Fruit fly (Drosophila melanogaster): ENCODE results near the gene MED20.

MED20 gene

dm6 chr2L:8042645-8043281, 29.9 kb downstream of the MED20 start, which contains the start of gene RpL36A (continued):
- TF ChIP-seq Usf (GFP tag; optimal IDR thresholded peaks at IDR 0.05) = peak; percentile 21
- TF ChIP-seq zen2 (GFP tag; IDR thresholded peaks at IDR 0.05; ENCODE audit: partially characterized antibody) = peak; percentile 72
- TF ChIP-seq NC2β (GFP tag; optimal IDR thresholded peaks at IDR 0.05) = peak; percentile 98
- TF ChIP-seq YL-1 (GFP tag; optimal IDR thresholded peaks at IDR 0.05) = peak; percentile 91
- peak; percentile 20 for TF ChIP-seq Dad (GFP tag; optimal IDR thresholded peaks at IDR 0.05)
- peak; percentile 47 for TF ChIP-seq nmo (GFP tag; optimal IDR thresholded peaks at IDR 0.05)
- TF ChIP-seq C15 (GFP tag; IDR thresholded peaks at IDR 0.05) = 0 out of 3 replicates have a peak, but pooled peaks have one; percentile 11
- no peak for TF ChIP-seq Trl (optimal IDR thresholded peaks at IDR 0.05)
- peak; percentile 27 for TF ChIP-seq Trl (GFP tag; optimal IDR thresholded peaks at IDR 0.05)
- TF ChIP-seq CG12744 (GFP tag; optimal IDR thresholded peaks at IDR 0.05) = peak; percentile 46
- TF ChIP-seq CG15696 (tag; optimal IDR thresholded peaks at IDR 0.05) = no peak
- no peak for TF ChIP-seq CG7556 (GFP tag; optimal IDR thresholded peaks at IDR 0.05)
- peak; percentile 86 for TF ChIP-seq CG30020 (tag; optimal IDR thresholded peaks at IDR 0.05)
- TF ChIP-seq eyg (GFP tag; optimal IDR thresholded peaks at IDR 0.05) = peak; percentile 49
- TF ChIP-seq Deaf1 (tag; optimal IDR thresholded peaks at IDR 0.05) = no peak
- no peak for TF ChIP-seq lov (optimal IDR thresholded peaks at IDR 0.05)
- TF ChIP-seq lov (GFP tag; IDR thresholded peaks at IDR 0.05) = peak; percentile 76; the same call in 2 of the 3 replicates
- peak; percentile 58 for TF ChIP-seq bcd (GFP tag; optimal IDR thresholded peaks at IDR 0.05)
- peak; percentile 91 for TF ChIP-seq CG7963 (GFP tag; IDR thresholded peaks at IDR 0.05; ENCODE audit: partially characterized antibody)
- TF ChIP-seq CG15601 (tag; optimal IDR thresholded peaks at IDR 0.05) = peak; percentile 54
- TF ChIP-seq unc-4 (GFP tag; IDR thresholded peaks at IDR 0.05; ENCODE audit: partially characterized antibody) = peak; percentile 73
- no peak for TF ChIP-seq CG18262 (tag; optimal IDR thresholded peaks at IDR 0.05)
- TF ChIP-seq HLH4C (GFP tag; IDR thresholded peaks at IDR 0.05; ENCODE audit: partially characterized antibody) = peak; percentile 54
- peak; percentile 34 for TF ChIP-seq pb (GFP tag; optimal IDR thresholded peaks at IDR 0.05)
- no peak for TF ChIP-seq odd (GFP tag; optimal IDR thresholded peaks at IDR 0.05)
- peak; percentile 27 for TF ChIP-seq ac (GFP tag; optimal IDR thresholded peaks at IDR 0.05)
- peak; percentile 69 for TF ChIP-seq fd64A (GFP tag; optimal IDR thresholded peaks at IDR 0.05)
- TF ChIP-seq Mad (GFP tag; optimal IDR thresholded peaks at IDR 0.05) = no peak
- peak; percentile 20; the same call in 1 of the 2 replicates for TF ChIP-seq CG31224 (GFP tag; IDR thresholded peaks at IDR 0.05)
- peak; percentile 50; the same call in 1 of the 2 replicates for TF ChIP-seq seq (GFP tag; IDR thresholded peaks at IDR 0.05)
- TF ChIP-seq Myb (GFP tag; optimal IDR thresholded peaks at IDR 0.05) = no peak
- TF ChIP-seq sens (GFP tag) = peak; percentile 82
- TF ChIP-seq btn (GFP tag; optimal IDR thresholded peaks at IDR 0.05) = no peak
- TF ChIP-seq E2f1 (GFP tag; IDR thresholded peaks at IDR 0.05) = peak; percentile 13; the same call in 1 of the 2 replicates
- TF ChIP-seq mirr (GFP tag; optimal IDR thresholded peaks at IDR 0.05) = peak; percentile 79
- TF ChIP-seq CG4328 (GFP tag; optimal IDR thresholded peaks at IDR 0.05) = peak; percentile 55
- peak; percentile 30 for TF ChIP-seq CG8388 (GFP tag; optimal IDR thresholded peaks at IDR 0.05)
- no peak for TF ChIP-seq CG8290 (GFP tag; optimal IDR thresholded peaks at IDR 0.05)
- no peak for TF ChIP-seq CG8290 (tag; optimal IDR thresholded peaks at IDR 0.05)
- TF ChIP-seq vvl (GFP tag; IDR thresholded peaks at IDR 0.05) = peak; percentile 74
- TF ChIP-seq Xrp1 (GFP tag; IDR thresholded peaks at IDR 0.05) = peak; percentile 12; the same call in 1 of the 2 replicates
- peak; percentile 84 for TF ChIP-seq CrebB (tag; optimal IDR thresholded peaks at IDR 0.05)
- peak; percentile 75 for TF ChIP-seq CG2129 (GFP tag; IDR thresholded peaks at IDR 0.05; ENCODE audit: partially characterized antibody)
- TF ChIP-seq fd102C (GFP tag; optimal IDR thresholded peaks at IDR 0.05) = no peak
- peak; percentile 24; the same call in 1 of the 2 replicates for TF ChIP-seq MBD-R2 (GFP tag; IDR thresholded peaks at IDR 0.05)
- TF ChIP-seq dmrt11E (tag; optimal IDR thresholded peaks at IDR 0.05) = peak; percentile 35
- TF ChIP-seq Camta (GFP tag; optimal IDR thresholded peaks at IDR 0.05) = peak; percentile 43
- TF ChIP-seq CG8089 (GFP tag; optimal IDR thresholded peaks at IDR 0.05) = peak; percentile 44
- peak; percentile 94 for TF ChIP-seq Opbp (GFP tag; IDR thresholded peaks at IDR 0.05; ENCODE audit: partially characterized antibody)
- TF ChIP-seq sens-2 (GFP tag; IDR thresholded peaks at IDR 0.05) = peak; percentile 42

All from whole organism, embryonic.